Fruit fly (Drosophila melanogaster) whole organism, adult: ENCODE measurements around the gene wus.

Experiments used
- CG11617 ChIP-seq: fragments of 200-800 bp; sonication (Bioruptor generic); optimal IDR thresholded peaks from 2 replicates; lab custom pipeline; 2017; ENCODE audit warnings: mild to moderate bottlenecking, missing biosample characterization, missing genetic modification reagents, missing genetic modification characterization
- CG12768 ChIP-seq: fragments of 200-800 bp; sonication (Bioruptor generic); optimal IDR thresholded peaks from 2 replicates; lab custom pipeline; 2017; ENCODE audit warnings: missing biosample characterization, missing genetic modification characterization, mild to moderate bottlenecking, moderate library complexity, missing genetic modification reagents
- CG14711 ChIP-seq: fragments of 200-800 bp; sonication (Bioruptor generic); optimal IDR thresholded peaks from 2 replicates; lab custom pipeline; 2018; ENCODE audit warnings: missing biosample characterization, mild to moderate bottlenecking, missing genetic modification characterization, moderate library complexity
- CG1620 ChIP-seq: fragments of 200-800 bp; sonication (Bioruptor generic); optimal IDR thresholded peaks from 2 replicates; lab custom pipeline; 2016; ENCODE audit warnings: missing biosample characterization, missing genetic modification characterization
- CG33017 ChIP-seq: fragments of 200-800 bp; sonication (Bioruptor generic); optimal IDR thresholded peaks from 2 replicates; lab custom pipeline; 2018; ENCODE audit warnings: missing biosample characterization, mild to moderate bottlenecking, missing genetic modification characterization, moderate library complexity
- CG5204 ChIP-seq: fragments of 200-800 bp; sonication (Bioruptor generic); optimal IDR thresholded peaks from 2 replicates; lab custom pipeline; 2016; ENCODE audit warnings: missing biosample characterization, missing genetic modification characterization
- CG7045 ChIP-seq: fragments of 200-800 bp; sonication (Bioruptor generic); optimal IDR thresholded peaks from 2 replicates; lab custom pipeline; 2017; ENCODE audit warnings: missing biosample characterization, mild to moderate bottlenecking, missing genetic modification characterization
- CG7101 ChIP-seq: fragments of 200-800 bp; sonication (Bioruptor generic); optimal IDR thresholded peaks from 2 replicates; lab custom pipeline; 2018; ENCODE audit warnings: missing biosample characterization, mild to moderate bottlenecking, missing genetic modification characterization, moderate library complexity
- Clk ChIP-seq: fragments of 200-800 bp; sonication (Bioruptor generic); optimal IDR thresholded peaks from 2 replicates; lab custom pipeline; 2017; ENCODE audit warnings: missing biosample characterization, missing genetic modification characterization
- Crg-1 ChIP-seq: fragments of 200-800 bp; sonication (Bioruptor generic); optimal IDR thresholded peaks from 2 replicates; lab custom pipeline; 2016; ENCODE audit warnings: missing biosample characterization, missing genetic modification characterization
- Hr96 ChIP-seq: fragments of 200-800 bp; sonication (Bioruptor generic); optimal IDR thresholded peaks from 2 replicates; lab custom pipeline; 2016; ENCODE audit warnings: missing biosample characterization, missing genetic modification characterization
- Mnt ChIP-seq: fragments of 200-800 bp; sonication (Bioruptor generic); optimal IDR thresholded peaks from 2 replicates; lab custom pipeline; 2016; ENCODE audit warnings: missing biosample characterization, mild to moderate bottlenecking, missing genetic modification characterization
- bab1 ChIP-seq: fragments of 200-800 bp; sonication (Bioruptor generic); optimal IDR thresholded peaks from 3 replicates; lab custom pipeline; 2019; ENCODE audit warnings: missing biosample characterization, mild to moderate bottlenecking, missing genetic modification characterization, moderate library complexity
- cic ChIP-seq: fragments of 200-800 bp; sonication (Bioruptor generic); optimal IDR thresholded peaks from 2 replicates; lab custom pipeline; 2017; ENCODE audit warnings: missing biosample characterization, mild to moderate bottlenecking, missing genetic modification characterization, moderate library complexity
- cnc ChIP-seq, 2 experiments: fragments of >200 bp; optimal IDR thresholded peaks; 2 replicates each; lab custom pipeline; 2017
- kay ChIP-seq: fragments of 200-800 bp; sonication (Bioruptor generic); peaks from one replicate; lab custom pipeline; 2016; ENCODE audit warnings: missing biosample characterization, missing genetic modification characterization, borderline replicate concordance
- ovo ChIP-seq: fragments of 200-800 bp; sonication (Bioruptor generic); optimal IDR thresholded peaks from 2 replicates; lab custom pipeline; 2016; ENCODE audit warnings: missing biosample characterization, missing genetic modification characterization
- pad ChIP-seq: fragments of 200-800 bp; sonication (Bioruptor generic); optimal IDR thresholded peaks from 3 replicates; lab custom pipeline; 2017; ENCODE audit warnings: missing biosample characterization, missing genetic modification characterization, mild to moderate bottlenecking, moderate library complexity, missing genetic modification reagents
- tj ChIP-seq: fragments of 200-800 bp; sonication (Bioruptor generic); optimal IDR thresholded peaks from 3 replicates; lab custom pipeline; 2017; ENCODE audit warnings: missing biosample characterization, mild to moderate bottlenecking, missing genetic modification characterization, moderate library complexity
- toe ChIP-seq: fragments of 200-800 bp; sonication (Bioruptor generic); optimal IDR thresholded peaks from 2 replicates; lab custom pipeline; 2016; ENCODE audit warnings: missing biosample characterization, missing genetic modification characterization

wus gene

DNA sequence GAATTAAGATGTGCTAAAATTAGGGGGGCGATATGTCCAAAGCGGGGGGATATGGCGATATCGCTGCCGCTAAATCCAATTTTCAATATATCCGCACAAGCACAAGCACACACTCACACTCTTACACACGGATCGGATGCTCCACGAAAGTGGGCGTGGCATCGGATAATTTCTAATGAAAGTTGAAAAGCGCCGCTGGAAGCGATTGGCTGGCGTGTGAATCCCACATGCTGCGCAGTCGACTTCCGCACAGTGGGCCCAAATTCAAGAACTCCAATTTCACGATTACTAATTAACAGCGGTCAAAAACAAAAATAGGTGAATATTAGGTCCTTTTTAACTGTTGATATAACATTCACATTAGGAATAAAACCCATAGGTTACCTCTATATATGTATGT lies 28.7 kb downstream of the wus start:
- TF ChIP-seq kay (GFP tag; lab: Kevin White, UChicago) (no peak), CG5204 (GFP tag; lab: Kevin White, UChicago) (no peak), Clk (no peak), toe (GFP tag; lab: Kevin White, UChicago) (no peak), CG1620 (GFP tag; lab: Kevin White, UChicago) (no peak), ovo (no peak), CG11617 (GFP tag; lab: Kevin White, UChicago) (no peak), CG7045 (GFP tag; lab: Kevin White, UChicago) (no peak), pad (GFP tag; lab: Kevin White, UChicago) (no peak), tj (GFP tag; lab: Kevin White, UChicago) (no peak), bab1 (GFP tag; lab: Kevin White, UChicago) (no peak), CG33017 (tag; lab: Kevin White, UChicago) (no peak), CG12768 (GFP tag; lab: Kevin White, UChicago) (no peak), Crg-1 (GFP tag; lab: Kevin White, UChicago) (no peak), Mnt (no peak), Hr96 (GFP tag; lab: Kevin White, UChicago) (no peak), CG7101 (tag; lab: Kevin White, UChicago) (no peak)

DNA sequence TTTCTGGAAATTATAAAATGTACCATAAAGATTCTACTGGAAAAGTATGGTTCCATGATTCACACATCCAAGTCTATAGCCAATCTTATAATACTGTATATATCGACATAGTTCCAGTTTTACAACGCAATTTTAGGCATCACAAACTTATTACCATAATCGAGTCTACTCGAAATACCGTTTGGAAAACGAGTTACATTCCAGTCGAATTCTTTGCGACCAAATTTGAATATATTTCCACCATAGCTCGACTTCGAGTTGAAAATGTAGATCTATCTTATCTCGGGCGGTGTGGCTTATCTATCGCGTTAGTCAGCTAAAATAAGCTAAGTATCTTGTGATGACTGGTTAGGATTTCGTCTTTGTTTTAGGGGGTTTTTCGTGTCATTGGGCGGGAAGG lies 30.8 kb downstream of the wus start:
- TF ChIP-seq CG5204 (GFP tag; lab: Kevin White, UChicago) (no peak), cic (GFP tag; lab: Kevin White, UChicago) (no peak), CG7101 (tag; lab: Kevin White, UChicago) (no peak), CG11617 (GFP tag; lab: Kevin White, UChicago) (no peak), Crg-1 (GFP tag; lab: Kevin White, UChicago) (no peak), Mnt (no peak), tj (GFP tag; lab: Kevin White, UChicago) (no peak), toe (GFP tag; lab: Kevin White, UChicago) (no peak), Hr96 (GFP tag; lab: Kevin White, UChicago) (no peak)

DNA sequence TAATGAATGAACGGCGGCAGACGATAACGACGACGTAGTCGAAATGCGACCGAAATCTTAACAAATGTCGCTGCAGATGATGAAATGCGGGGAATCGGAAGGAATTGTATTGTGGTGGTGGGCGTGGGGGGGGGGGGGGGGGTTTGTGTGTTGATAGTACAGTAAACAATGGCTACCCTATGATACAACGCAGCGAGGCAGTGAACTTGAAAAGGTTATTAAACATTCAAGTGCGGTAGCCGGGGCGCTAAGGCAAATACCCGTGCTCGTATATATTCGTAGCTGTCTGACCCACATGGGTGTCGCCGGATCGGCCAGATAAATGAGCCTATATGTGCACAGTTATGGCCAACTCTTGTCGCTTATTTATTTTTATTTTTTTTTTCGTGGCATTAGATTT lies 31.4 kb downstream of the wus start:
- no peak for TF ChIP-seq kay (GFP tag; lab: Kevin White, UChicago)

DNA sequence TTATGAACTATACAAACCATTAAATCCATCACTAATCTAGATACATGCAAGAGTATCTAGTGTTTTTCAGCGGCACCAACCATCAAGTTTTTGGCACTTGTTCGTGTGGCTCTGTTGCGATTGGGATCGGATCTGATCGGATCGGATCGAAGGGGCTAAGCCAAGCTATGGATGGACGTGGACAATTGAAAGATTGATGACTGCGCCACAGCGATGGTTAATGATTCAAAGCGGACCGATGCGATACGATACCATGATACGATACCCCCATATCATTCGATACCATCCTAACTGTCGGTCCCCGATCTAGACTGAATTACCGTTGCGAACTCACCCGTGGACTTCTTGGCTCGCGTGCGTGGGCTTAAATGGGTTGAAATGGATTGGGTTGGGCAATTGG lies 33.0 kb downstream of the wus start:
- TF ChIP-seq cic (GFP tag; lab: Kevin White, UChicago) (no peak), CG5204 (GFP tag; lab: Kevin White, UChicago) (no peak), toe (GFP tag; lab: Kevin White, UChicago) (no peak), CG14711 (tag; lab: Kevin White, UChicago) (no peak), pad (GFP tag; lab: Kevin White, UChicago) (no peak), Hr96 (GFP tag; lab: Kevin White, UChicago) (no peak), CG11617 (GFP tag; lab: Kevin White, UChicago) (no peak), CG1620 (GFP tag; lab: Kevin White, UChicago) (no peak), CG7101 (tag; lab: Kevin White, UChicago) (no peak), kay (GFP tag; lab: Kevin White, UChicago) (no peak), ovo (no peak), CG12768 (GFP tag; lab: Kevin White, UChicago) (no peak), Mnt (no peak), cnc (optimal IDR thresholded peaks at IDR 0.05; lab: Kevin White, UChicago) (no peak), CG33017 (tag; lab: Kevin White, UChicago) (no peak), bab1 (GFP tag; lab: Kevin White, UChicago) (no peak), tj (GFP tag; lab: Kevin White, UChicago) (no peak), Clk (no peak), Crg-1 (GFP tag; lab: Kevin White, UChicago) (no peak), CG7045 (GFP tag; lab: Kevin White, UChicago) (no peak)

DNA sequence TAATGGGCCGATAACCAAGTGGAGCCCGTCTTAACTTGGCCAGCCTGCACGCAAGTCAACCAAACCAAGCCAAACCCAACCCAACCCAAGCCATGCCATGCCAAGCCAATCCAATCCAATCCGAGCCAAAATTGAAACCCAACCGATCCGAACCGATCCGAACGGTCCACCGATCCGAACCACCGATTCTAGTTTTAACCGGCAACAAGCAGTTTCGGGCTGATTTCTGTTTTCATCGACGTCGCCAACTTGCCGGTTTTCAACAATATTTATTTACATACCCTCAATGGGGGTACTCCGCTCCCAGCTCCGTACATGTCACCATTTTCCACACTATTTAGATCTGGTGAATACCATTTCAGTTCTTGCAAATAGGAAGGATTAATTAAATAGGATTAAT lies 33.7 kb downstream of the wus start:
- TF ChIP-seq Crg-1 (GFP tag; lab: Kevin White, UChicago) (no peak), pad (GFP tag; lab: Kevin White, UChicago) (no peak), CG1620 (GFP tag; lab: Kevin White, UChicago) (no peak), toe (GFP tag; lab: Kevin White, UChicago) (no peak), bab1 (GFP tag; lab: Kevin White, UChicago) (no peak), cnc (optimal IDR thresholded peaks at IDR 0.05; lab: Kevin White, UChicago) (no peak), Hr96 (GFP tag; lab: Kevin White, UChicago) (no peak), tj (GFP tag; lab: Kevin White, UChicago) (no peak), CG7101 (tag; lab: Kevin White, UChicago) (no peak), Clk (no peak), Mnt (no peak), CG7045 (GFP tag; lab: Kevin White, UChicago) (no peak), cic (GFP tag; lab: Kevin White, UChicago) (no peak), ovo (no peak), CG12768 (GFP tag; lab: Kevin White, UChicago) (no peak), CG14711 (tag; lab: Kevin White, UChicago) (no peak), CG5204 (GFP tag; lab: Kevin White, UChicago) (no peak), kay (GFP tag; lab: Kevin White, UChicago) (no peak)

DNA sequence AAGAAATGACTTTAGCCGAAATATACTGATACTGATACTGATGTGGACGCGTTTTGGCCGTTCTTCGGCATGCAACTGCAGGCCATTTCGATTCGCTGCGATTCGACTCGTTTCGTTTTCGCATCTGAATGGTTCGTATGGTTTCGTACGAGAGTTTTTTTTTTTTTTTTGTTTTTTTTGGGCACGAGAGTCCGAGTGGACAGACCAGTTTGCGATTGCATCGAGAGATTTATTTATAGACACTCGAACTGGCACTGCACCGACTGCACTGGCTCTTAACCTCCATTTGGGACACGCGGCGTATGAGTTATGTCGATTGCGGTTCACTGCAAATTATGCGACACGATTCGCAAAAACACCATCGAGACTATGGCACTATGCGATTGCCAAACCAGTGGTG lies 34.6 kb downstream of the wus start:
- TF ChIP-seq CG7101 (tag; lab: Kevin White, UChicago) (no peak), CG7045 (GFP tag; lab: Kevin White, UChicago) (no peak), cic (GFP tag; lab: Kevin White, UChicago) (no peak), Clk (no peak), cnc (optimal IDR thresholded peaks at IDR 0.05; lab: Kevin White, UChicago) (no peak), Mnt (no peak), ovo (no peak), CG12768 (GFP tag; lab: Kevin White, UChicago) (no peak), CG1620 (GFP tag; lab: Kevin White, UChicago) (no peak)
